Worm (Caenorhabditis elegans): Measurements from ENCODE around the gene T26A5.6.

DNA sequence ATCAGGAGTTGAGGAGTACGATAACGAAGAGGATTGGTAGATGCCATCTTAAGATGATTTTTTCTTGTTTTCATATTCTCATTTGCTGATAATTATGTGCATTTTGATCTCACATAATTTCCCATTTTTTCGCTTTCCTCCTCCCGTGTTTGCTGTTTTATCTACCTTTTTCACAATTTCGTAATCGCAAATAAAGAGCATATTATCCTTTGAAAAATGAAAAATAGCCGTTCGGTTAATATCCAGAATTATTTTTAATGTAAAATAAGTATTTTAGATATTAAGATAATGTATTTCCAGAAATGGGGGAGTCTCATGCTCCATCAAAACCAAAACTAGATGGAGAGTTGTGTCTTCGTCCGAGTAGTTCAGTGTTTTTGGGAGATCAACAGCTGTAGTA, 17.6 kb downstream of the T26A5.6 start, which contains the start of gene vps-16:
- no peak for TF ChIP-seq nhr-28 (tag; optimal IDR thresholded peaks at IDR 0.05)
- no peak for TF ChIP-seq nhr-12 (tag; optimal IDR thresholded peaks at IDR 0.05)
- no peak for TF ChIP-seq nhr-25 (tag; optimal IDR thresholded peaks at IDR 0.05)
- no peak for TF ChIP-seq jun-1 (tag; optimal IDR thresholded peaks at IDR 0.05)
- TF ChIP-seq elt-1 (tag; optimal IDR thresholded peaks at IDR 0.05) = no peak
